Worm (Caenorhabditis elegans): ENCODE results near the gene fezf-1.
"Not testable (repeated sequence)": the region's sequence is repeated elsewhere in the genome, so short reads cannot be mapped to it uniquely, and the experiment has no call there.

Gene fezf-1

ce11 chrIV:13453509-13453908 is 12.4 kb upstream of the fezf-1 start:
- peak; percentile 1 for TF ChIP-seq nhr-23 (tag; optimal IDR thresholded peaks at IDR 0.05)
- peak; percentile 46 for TF ChIP-seq pha-4 (tag; optimal IDR thresholded peaks at IDR 0.05)
- no peak for TF ChIP-seq nhr-43 (tag; optimal IDR thresholded peaks at IDR 0.05; ENCODE audit: poor library complexity, severe bottlenecking)
- peak; percentile 37 for TF ChIP-seq nfya-1 (tag; optimal IDR thresholded peaks at IDR 0.05; ENCODE audit: insufficient read depth)
- TF ChIP-seq nhr-76 (tag; optimal IDR thresholded peaks at IDR 0.05), result no peak
- peak; percentile 60 for TF ChIP-seq lin-15B (tag; optimal IDR thresholded peaks at IDR 0.05)

ce11 chrIV:13454698-13455097 is 11.2 kb upstream of the fezf-1 start, which contains the start of gene uso-1:
Gene uso-1 (minus strand): TSS chrIV:13454798.
- no peak for TF ChIP-seq snpc-4 (tag; optimal IDR thresholded peaks at IDR 0.05)
- TF ChIP-seq nhr-43 (tag; optimal IDR thresholded peaks at IDR 0.05; ENCODE audit: poor library complexity, severe bottlenecking), result no peak
- TF ChIP-seq fkh-2 (tag; optimal IDR thresholded peaks at IDR 0.05), result no peak
- no peak for TF ChIP-seq tbx-2 (tag; optimal IDR thresholded peaks at IDR 0.05)
- TF ChIP-seq lsy-12 (tag; optimal IDR thresholded peaks at IDR 0.05), result no peak
- no peak for TF ChIP-seq unc-62 (GFP tag; optimal IDR thresholded peaks at IDR 0.05)
- no peak for TF ChIP-seq ztf-11 (tag; optimal IDR thresholded peaks at IDR 0.05)
- TF ChIP-seq R02D3.7 (tag; optimal IDR thresholded peaks at IDR 0.05), result no peak
- TF ChIP-seq elt-1 (tag; optimal IDR thresholded peaks at IDR 0.05), result no peak
- TF ChIP-seq ceh-28 (tag; optimal IDR thresholded peaks at IDR 0.05), result no peak
- no peak for TF ChIP-seq unc-39 (tag; optimal IDR thresholded peaks at IDR 0.05)
- no peak for TF ChIP-seq nhr-76 (tag; optimal IDR thresholded peaks at IDR 0.05)
- no peak for TF ChIP-seq egl-5 (tag; optimal IDR thresholded peaks at IDR 0.05)
- no peak for TF ChIP-seq egl-27 (tag; optimal IDR thresholded peaks at IDR 0.05)

- not testable (repeated sequence) for TF ChIP-seq ZK546.5, jun-1, daf-12 (tag; optimal IDR thresholded peaks at IDR 0.05)
Observed at ce11 chrIV:13455200-13455599, 10.7 kb upstream of the fezf-1 start, which contains the start of gene Y38H8A.7. Gene Y38H8A.7 (plus strand): TSS chrIV:13455500.

- no peak for TF ChIP-seq nfya-1 (tag; optimal IDR thresholded peaks at IDR 0.05; ENCODE audit: insufficient read depth)
Observed at ce11 chrIV:13456893-13457292, 9.0 kb upstream of the fezf-1 start.

ce11 chrIV:13458237-13458636 is 7.7 kb upstream of the fezf-1 start:
- no peak for TF ChIP-seq ztf-11 (tag; optimal IDR thresholded peaks at IDR 0.05)
- no peak for TF ChIP-seq mml-1 (tag; optimal IDR thresholded peaks at IDR 0.05)
- TF ChIP-seq unc-39 (tag; optimal IDR thresholded peaks at IDR 0.05), result no peak
- TF ChIP-seq egl-27 (tag; optimal IDR thresholded peaks at IDR 0.05), result no peak
- TF ChIP-seq daf-12 (tag; optimal IDR thresholded peaks at IDR 0.05), result no peak
- TF ChIP-seq ceh-28 (tag; optimal IDR thresholded peaks at IDR 0.05), result no peak
- TF ChIP-seq hmg-11 (tag; optimal IDR thresholded peaks at IDR 0.05), result no peak
- TF ChIP-seq mdl-1 (tag; optimal IDR thresholded peaks at IDR 0.05), result no peak
- TF ChIP-seq nhr-25 (tag; optimal IDR thresholded peaks at IDR 0.05), result no peak
- no peak for TF ChIP-seq pha-4 (tag; optimal IDR thresholded peaks at IDR 0.05)
- no peak for TF ChIP-seq nfya-1 (tag; optimal IDR thresholded peaks at IDR 0.05; ENCODE audit: insufficient read depth)
- TF ChIP-seq egl-5 (tag; optimal IDR thresholded peaks at IDR 0.05), result no peak
- TF ChIP-seq sea-2 (GFP tag; optimal IDR thresholded peaks at IDR 0.05), result no peak
- no peak for TF ChIP-seq pqm-1 (tag; optimal IDR thresholded peaks at IDR 0.05)
- TF ChIP-seq jun-1 (tag; optimal IDR thresholded peaks at IDR 0.05), result no peak

ce11 chrIV:13460876-13461275 is 5.0 kb upstream of the fezf-1 start, which contains the start of gene Y38H8A.12:
Gene Y38H8A.12 (minus strand): TSS chrIV:13460976.
- TF ChIP-seq skn-1 (tag; optimal IDR thresholded peaks at IDR 0.05) (no peak), ceh-28 (tag; optimal IDR thresholded peaks at IDR 0.05) (no peak), pqm-1 (tag; optimal IDR thresholded peaks at IDR 0.05) (no peak), lsy-12 (tag; optimal IDR thresholded peaks at IDR 0.05) (no peak), pha-4 (tag; optimal IDR thresholded peaks at IDR 0.05) (no peak), jun-1 (tag; optimal IDR thresholded peaks at IDR 0.05) (no peak), mml-1 (tag; optimal IDR thresholded peaks at IDR 0.05) (no peak), nhr-77 (tag; optimal IDR thresholded peaks at IDR 0.05) (no peak), lin-39 (tag; optimal IDR thresholded peaks at IDR 0.05) (no peak), nhr-25 (tag; optimal IDR thresholded peaks at IDR 0.05) (no peak), nhr-67 (tag; optimal IDR thresholded peaks at IDR 0.05) (no peak)

Measured in whole organism, L3 larva.